Fruit fly (Drosophila melanogaster): ENCODE results near the gene MED6.

The MED6 gene

dm6 chr3R:9783240-9783917 is 14.6 kb upstream of the MED6 start (continued):
- TF ChIP-seq Dek (tag; optimal IDR thresholded peaks at IDR 0.05) (peak; percentile 9), CHES-1-like (GFP tag; optimal IDR thresholded peaks at IDR 0.05) (no peak), CG7987 (GFP tag; optimal IDR thresholded peaks at IDR 0.05) (no peak), gt (GFP tag; IDR thresholded peaks at IDR 0.05) (no peak), cwo (GFP tag; optimal IDR thresholded peaks at IDR 0.05) (no peak), Hr51 (GFP tag; optimal IDR thresholded peaks at IDR 0.05) (peak in 1 of 2 experiments; percentile 36), mirr (GFP tag; optimal IDR thresholded peaks at IDR 0.05) (no peak), CG7556 (GFP tag; optimal IDR thresholded peaks at IDR 0.05) (peak; percentile 45), lov (optimal IDR thresholded peaks at IDR 0.05) (no peak), lov (GFP tag; IDR thresholded peaks at IDR 0.05) (no peak), vvl (GFP tag; IDR thresholded peaks at IDR 0.05) (0 out of 2 replicates have a peak, but pooled peaks have one; percentile 8), luna (GFP tag; optimal IDR thresholded peaks at IDR 0.05) (no peak), tna (GFP tag; IDR thresholded peaks at IDR 0.05; ENCODE audit: partially characterized antibody) (no peak), Adf1 (GFP tag; IDR thresholded peaks at IDR 0.05) (no peak), dmrt11E (tag; optimal IDR thresholded peaks at IDR 0.05) (peak; percentile 2), Fer1 (GFP tag; optimal IDR thresholded peaks at IDR 0.05) (peak; percentile 2), psq (GFP tag; optimal IDR thresholded peaks at IDR 0.05) (no peak), sug (tag; optimal IDR thresholded peaks at IDR 0.05) (no peak), sens (GFP tag) (peak; percentile 25), row (GFP tag; IDR thresholded peaks at IDR 0.05) (peak; percentile 41; the same call in 1 of the 3 replicates), gem (tag; optimal IDR thresholded peaks at IDR 0.05) (peak; percentile 73), CG10267 (tag; optimal IDR thresholded peaks at IDR 0.05) (no peak), HLH4C (GFP tag; IDR thresholded peaks at IDR 0.05; ENCODE audit: partially characterized antibody) (no peak), CG7839 (tag; optimal IDR thresholded peaks at IDR 0.05) (peak; percentile 41), crc (GFP tag; optimal IDR thresholded peaks at IDR 0.05) (no peak), Vsx1 (GFP tag; optimal IDR thresholded peaks at IDR 0.05) (no peak), CG1602 (GFP tag; optimal IDR thresholded peaks at IDR 0.05) (no peak), CG9215 (GFP tag; IDR thresholded peaks at IDR 0.05) (no peak), Hr78 (GFP tag; optimal IDR thresholded peaks at IDR 0.05) (peak in 1 of 2 experiments; percentile 52), CG15696 (tag; optimal IDR thresholded peaks at IDR 0.05) (no peak), D19A (tag; optimal IDR thresholded peaks at IDR 0.05) (peak; percentile 1), Nf-YC (tag; optimal IDR thresholded peaks at IDR 0.05) (no peak), Fer2 (tag; optimal IDR thresholded peaks at IDR 0.05) (no peak), az2 (GFP tag; optimal IDR thresholded peaks at IDR 0.05) (no peak), kay (GFP tag; optimal IDR thresholded peaks at IDR 0.05) (no peak), C15 (GFP tag; IDR thresholded peaks at IDR 0.05) (no peak), tgo (GFP tag; IDR thresholded peaks at IDR 0.05) (no peak), sisA (GFP tag; IDR thresholded peaks at IDR 0.05) (no peak), Nf-YB (GFP tag; optimal IDR thresholded peaks at IDR 0.05) (no peak), CG7357 (GFP tag; IDR thresholded peaks at IDR 0.05) (no peak), Xbp1 (GFP tag; optimal IDR thresholded peaks at IDR 0.05) (peak; percentile 6), Ptx1 (GFP tag; IDR thresholded peaks at IDR 0.05) (peak; percentile 16; the same call in 1 of the 2 replicates), CG11093 (GFP tag; IDR thresholded peaks at IDR 0.05) (no peak), emc (GFP tag; optimal IDR thresholded peaks at IDR 0.05) (no peak), ato (GFP tag; IDR thresholded peaks at IDR 0.05; ENCODE audit: partially characterized antibody) (no peak), CG9609 (GFP tag; optimal IDR thresholded peaks at IDR 0.05) (no peak), tin (GFP tag; optimal IDR thresholded peaks at IDR 0.05) (no peak), otp (GFP tag; IDR thresholded peaks at IDR 0.05) (no peak), prd (optimal IDR thresholded peaks at IDR 0.05) (no peak), prd (GFP tag; IDR thresholded peaks at IDR 0.05) (0 out of 3 replicates have a peak, but pooled peaks have one; percentile 17)
